Worm (Caenorhabditis elegans): Measurements from ENCODE around the gene enu-3.1.

enu-3.1 gene

ce11 chrIII:10432104-10432503 is 4.0 kb upstream of the enu-3.1 start:
- peak; percentile 73 for TF ChIP-seq tbx-2 (tag; optimal IDR thresholded peaks at IDR 0.05)
- peak; percentile 49 for TF ChIP-seq sox-4 (tag; optimal IDR thresholded peaks at IDR 0.05)
- peak; percentile 29 for TF ChIP-seq hlh-6 (tag; optimal IDR thresholded peaks at IDR 0.05)
- TF ChIP-seq eyg-1 (tag; optimal IDR thresholded peaks at IDR 0.05): no peak
- TF ChIP-seq pat-9 (tag; optimal IDR thresholded peaks at IDR 0.05): peak; percentile 67
- TF ChIP-seq pha-2 (tag; optimal IDR thresholded peaks at IDR 0.05): peak; percentile 73
- TF ChIP-seq ztf-16 (tag; optimal IDR thresholded peaks at IDR 0.05): peak; percentile 62
- peak; percentile 45 for TF ChIP-seq ceh-31 (tag; optimal IDR thresholded peaks at IDR 0.05)
- TF ChIP-seq sdc-2 (tag; optimal IDR thresholded peaks at IDR 0.05): peak; percentile 21
- TF ChIP-seq sox-2 (GFP tag; IDR thresholded peaks at IDR 0.05): no peak
- TF ChIP-seq K09A11.1 (tag; optimal IDR thresholded peaks at IDR 0.05; ENCODE audit: insufficient read depth): no peak
- peak; percentile 66 for TF ChIP-seq hlh-30 (tag; optimal IDR thresholded peaks at IDR 0.05; ENCODE audit: insufficient read depth)
- TF ChIP-seq ceh-30 (tag; optimal IDR thresholded peaks at IDR 0.05): no peak
- TF ChIP-seq Y22D7AL.16 (tag; optimal IDR thresholded peaks at IDR 0.05): no peak
- no peak for TF ChIP-seq hlh-15 (tag; optimal IDR thresholded peaks at IDR 0.05)
- TF ChIP-seq ttx-3 (tag; optimal IDR thresholded peaks at IDR 0.05): peak; percentile 56
- no peak for TF ChIP-seq dmd-4 (tag; optimal IDR thresholded peaks at IDR 0.05; ENCODE audit: borderline replicate concordance)
- TF ChIP-seq ama-1 (optimal IDR thresholded peaks at IDR 0.05): no peak
- TF ChIP-seq ahr-1 (tag; optimal IDR thresholded peaks at IDR 0.05): peak; percentile 27
- no peak for TF ChIP-seq dve-1 (tag; optimal IDR thresholded peaks at IDR 0.05)
- TF ChIP-seq T23F11.4 (GFP tag; optimal IDR thresholded peaks at IDR 0.05): peak; percentile 27
- TF ChIP-seq C38D4.7 (GFP tag; optimal IDR thresholded peaks at IDR 0.05): peak; percentile 63
- TF ChIP-seq ceh-45 (GFP tag; IDR thresholded peaks at IDR 0.05): no peak
- TF ChIP-seq pros-1 (tag; optimal IDR thresholded peaks at IDR 0.05): no peak
- peak; percentile 29 for TF ChIP-seq ceh-19 (GFP tag; optimal IDR thresholded peaks at IDR 0.05)
- TF ChIP-seq zip-5 (tag; optimal IDR thresholded peaks at IDR 0.05): no peak
- TF ChIP-seq F13H6.1 (tag; optimal IDR thresholded peaks at IDR 0.05): peak; percentile 21
- no peak for TF ChIP-seq pag-3 (tag; optimal IDR thresholded peaks at IDR 0.05; ENCODE audit: borderline replicate concordance)
- TF ChIP-seq unc-86 (tag; optimal IDR thresholded peaks at IDR 0.05): no peak
- no peak for TF ChIP-seq npax-4 (tag; optimal IDR thresholded peaks at IDR 0.05)
- TF ChIP-seq unc-3 (GFP tag; conservative IDR thresholded peaks at IDR 0.05): no peak
- TF ChIP-seq unc-3 (tag; optimal IDR thresholded peaks at IDR 0.05): no peak
- peak; percentile 54 for TF ChIP-seq ceh-34 (tag; optimal IDR thresholded peaks at IDR 0.05)
- peak; percentile 51 for TF ChIP-seq ceh-6 (GFP tag; optimal IDR thresholded peaks at IDR 0.05)
- peak; percentile 29 for TF ChIP-seq ref-2 (tag; optimal IDR thresholded peaks at IDR 0.05)
- TF ChIP-seq pqm-1 (tag; optimal IDR thresholded peaks at IDR 0.05): peak; percentile 68
- no peak for TF ChIP-seq ceh-22 (tag; optimal IDR thresholded peaks at IDR 0.05)
- TF ChIP-seq nfya-1 (tag; optimal IDR thresholded peaks at IDR 0.05): peak; percentile 71
- TF ChIP-seq lin-11 (tag; optimal IDR thresholded peaks at IDR 0.05): peak; percentile 34
- no peak for TF ChIP-seq hlh-13 (GFP tag; optimal IDR thresholded peaks at IDR 0.05)
- TF ChIP-seq elt-2 (tag; optimal IDR thresholded peaks at IDR 0.05): no peak
- no peak for TF ChIP-seq mec-3 (tag; optimal IDR thresholded peaks at IDR 0.05; ENCODE audit: borderline replicate concordance)
- peak; percentile 43 for TF ChIP-seq ceh-48 (tag; optimal IDR thresholded peaks at IDR 0.05)
- peak; percentile 29 for TF ChIP-seq odd-2 (tag; optimal IDR thresholded peaks at IDR 0.05)
- TF ChIP-seq madf-2 (tag; optimal IDR thresholded peaks at IDR 0.05): peak; percentile 11
- no peak for TF ChIP-seq pax-1 (tag; optimal IDR thresholded peaks at IDR 0.05)
- TF ChIP-seq che-1 (tag; optimal IDR thresholded peaks at IDR 0.05): peak; percentile 64
- TF ChIP-seq K02D7.2 (tag; optimal IDR thresholded peaks at IDR 0.05): peak; percentile 26
- TF ChIP-seq nhr-232 (tag; optimal IDR thresholded peaks at IDR 0.05): peak; percentile 41
- peak; percentile 49 for TF ChIP-seq tbx-7 (tag; optimal IDR thresholded peaks at IDR 0.05)
- peak; percentile 47 for TF ChIP-seq ceh-18 (tag; optimal IDR thresholded peaks at IDR 0.05)
- no peak for TF ChIP-seq pha-4 (tag; optimal IDR thresholded peaks at IDR 0.05)
- no peak for TF ChIP-seq ets-4 (tag; optimal IDR thresholded peaks at IDR 0.05)
- peak; percentile 14 for TF ChIP-seq fax-1 (tag; optimal IDR thresholded peaks at IDR 0.05)
